Worm (Caenorhabditis elegans): Measurements from ENCODE around the gene B0403.6.

- TF ChIP-seq aly-1 (tag; optimal IDR thresholded peaks at IDR 0.05): no peak
- TF ChIP-seq hmg-4 (GFP tag; optimal IDR thresholded peaks at IDR 0.05): no peak
Measured at ce11 chrX:7085912-7086311, 10.8 kb upstream of the B0403.6 start, which contains the start of gene C36B7.4.
